Fruit fly (Drosophila melanogaster) whole organism, embryonic: ENCODE measurements around the gene Psn.

Experiments used
- Antp ChIP-seq: fragments of 200-800 bp; sonication (Bioruptor generic); optimal IDR thresholded peaks from 3 replicates; lab custom pipeline; 2016; ENCODE audit warnings: missing biosample characterization, missing genetic modification characterization
- Atf-2 ChIP-seq: fragments of 200-800 bp; sonication (Bioruptor generic); optimal IDR thresholded peaks from 2 replicates; lab custom pipeline; 2016; ENCODE audit warnings: missing biosample characterization, missing genetic modification characterization
- B-H2 ChIP-seq: fragments of 200-800 bp; sonication (Bioruptor generic); optimal IDR thresholded peaks from 2 replicates; lab custom pipeline; 2018; ENCODE audit warnings: missing biosample characterization, mild to moderate bottlenecking, missing genetic modification characterization
- Bdp1 ChIP-seq: fragments of 200-800 bp; sonication (Bioruptor generic); optimal IDR thresholded peaks from 3 replicates; lab custom pipeline; 2016; ENCODE audit warnings: missing biosample characterization, missing genetic modification characterization
- CG10321 ChIP-seq: fragments of 200-800 bp; sonication (Bioruptor generic); IDR thresholded peaks from 2 replicates; pipeline ENCODE4 v1.3.6; 2022; ENCODE audit warnings: missing biosample characterization, missing genetic modification characterization
- CG10565 ChIP-seq: fragments of 200-800 bp; sonication (Bioruptor generic); optimal IDR thresholded peaks from 3 replicates; lab custom pipeline; 2016; ENCODE audit warnings: missing biosample characterization, mild to moderate bottlenecking, missing genetic modification characterization
- CG15696 ChIP-seq: fragments of 200-800 bp; sonication (Bioruptor generic); optimal IDR thresholded peaks from 2 replicates; lab custom pipeline; 2019; ENCODE audit warnings: missing biosample characterization, mild to moderate bottlenecking, missing genetic modification characterization, moderate library complexity
- CG16813 ChIP-seq: fragments of 200-800 bp; sonication (Bioruptor generic); IDR thresholded peaks from 3 replicates; pipeline ENCODE4 v1.3.6; 2022; ENCODE audit warnings: missing biosample characterization, missing genetic modification characterization; ENCODE audit not compliant: partially characterized antibody
- CG3847 ChIP-seq: fragments of 200-800 bp; sonication (Bioruptor generic); IDR thresholded peaks from 2 replicates; pipeline ENCODE4 v1.3.6; 2022; ENCODE audit warnings: missing biosample characterization, missing genetic modification characterization
- CG4282 ChIP-seq: fragments of 200-800 bp; sonication (Bioruptor generic); optimal IDR thresholded peaks from 2 replicates; lab custom pipeline; 2016; ENCODE audit warnings: missing biosample characterization, missing genetic modification characterization
- CG5180 ChIP-seq: fragments of 200-800 bp; sonication (Bioruptor generic); optimal IDR thresholded peaks from 3 replicates; lab custom pipeline; 2017; ENCODE audit warnings: missing biosample characterization, missing genetic modification characterization, mild to moderate bottlenecking, moderate library complexity, missing genetic modification reagents
- CG9727 ChIP-seq: fragments of 200-800 bp; sonication (Bioruptor generic); optimal IDR thresholded peaks from 3 replicates; lab custom pipeline; 2017; ENCODE audit warnings: missing biosample characterization, mild to moderate bottlenecking, missing genetic modification characterization
- CG9797 ChIP-seq: fragments of 200-800 bp; sonication (Bioruptor generic); optimal IDR thresholded peaks from 3 replicates; lab custom pipeline; 2018; ENCODE audit warnings: missing biosample characterization, mild to moderate bottlenecking, missing genetic modification characterization
- CkIIα-i1 ChIP-seq: fragments of 200-800 bp; sonication (Bioruptor generic); IDR thresholded peaks from 2 replicates; pipeline ENCODE4 v1.3.6; 2022; ENCODE audit warnings: missing biosample characterization, missing genetic modification characterization
- D ChIP-seq, 2 experiments: fragments of 200-800 bp in 1 of 2; fragments of >200 bp in 1 of 2; sonication (Bioruptor generic) in 1 of 2; optimal IDR thresholded peaks; 2 replicates in 1 of 2; 3 replicates in 1 of 2; lab custom pipeline; 2017; ENCODE audit warnings: mild to moderate bottlenecking in 1 of 2, missing biosample characterization in 1 of 2, missing genetic modification characterization in 1 of 2, missing genetic modification reagents in 1 of 2
- Gug ChIP-seq: fragments of 200-800 bp; sonication (Bioruptor generic); IDR thresholded peaks from 4 replicates; pipeline ENCODE4 v1.3.6; 2022; ENCODE audit warnings: missing biosample characterization, missing genetic modification characterization
- HLH54F ChIP-seq: fragments of 200-800 bp; sonication (Bioruptor generic); optimal IDR thresholded peaks from 3 replicates; lab custom pipeline; 2016; ENCODE audit warnings: missing biosample characterization, missing genetic modification characterization
- Hmr ChIP-seq: fragments of 200-800 bp; sonication (Bioruptor generic); optimal IDR thresholded peaks from 3 replicates; lab custom pipeline; 2017; ENCODE audit warnings: mild to moderate bottlenecking, missing biosample characterization, missing genetic modification reagents, missing genetic modification characterization
- Hmx ChIP-seq: fragments of 200-800 bp; sonication (Bioruptor generic); optimal IDR thresholded peaks from 2 replicates; lab custom pipeline; 2016; ENCODE audit warnings: missing biosample characterization, missing genetic modification characterization
- Hr78 ChIP-seq, 2 experiments: fragments of 200-800 bp in 1 of 2; fragments of >200 bp in 1 of 2; sonication (Bioruptor generic) in 1 of 2; optimal IDR thresholded peaks; 2 replicates each; lab custom pipeline; 2017 to 2019; ENCODE audit warnings: missing biosample characterization in 2 of 2, missing genetic modification characterization in 2 of 2, mild to moderate bottlenecking in 1 of 2, moderate library complexity in 1 of 2
- Jarid2 ChIP-seq: fragments of 200-800 bp; sonication (Bioruptor generic); optimal IDR thresholded peaks from 3 replicates; lab custom pipeline; 2017; ENCODE audit warnings: mild to moderate bottlenecking, missing biosample characterization, missing genetic modification reagents, missing genetic modification characterization
- Mad ChIP-seq: fragments of 200-800 bp; sonication (Bioruptor generic); optimal IDR thresholded peaks from 2 replicates; lab custom pipeline; 2016; ENCODE audit warnings: missing biosample characterization, missing genetic modification characterization
- Oli ChIP-seq: fragments of 200-800 bp; sonication (Bioruptor generic); optimal IDR thresholded peaks from 2 replicates; lab custom pipeline; 2018; ENCODE audit warnings: missing biosample characterization, mild to moderate bottlenecking, missing genetic modification characterization, moderate library complexity
- Rx ChIP-seq: fragments of 200-800 bp; sonication (Bioruptor generic); IDR thresholded peaks from 2 replicates; pipeline ENCODE4 v1.3.6; 2022; ENCODE audit warnings: missing biosample characterization, missing genetic modification characterization
- Taf1 ChIP-seq: fragments of 200-800 bp; sonication (Bioruptor generic); IDR thresholded peaks from 2 replicates; pipeline ENCODE4 v1.3.6; 2022; ENCODE audit warnings: missing biosample characterization, missing genetic modification characterization
- Trl ChIP-seq, 3 experiments: fragments of >200 bp in 2 of 3; fragments of 200-800 bp in 1 of 3; sonication (Bioruptor generic) in 1 of 3; optimal IDR thresholded peaks; 2 replicates in 1 of 3; 3 replicates in 2 of 3; lab custom pipeline; 2016 to 2017; ENCODE audit warnings: missing biosample characterization in 1 of 3, missing genetic modification characterization in 1 of 3
- Usf ChIP-seq: fragments of 200-800 bp; sonication (Bioruptor generic); optimal IDR thresholded peaks from 2 replicates; lab custom pipeline; 2017; ENCODE audit warnings: missing genotype, missing biosample characterization, missing genetic modification characterization
- ash1 ChIP-seq: fragments of 200-800 bp; sonication (Bioruptor generic); optimal IDR thresholded peaks from 2 replicates; lab custom pipeline; 2018; ENCODE audit warnings: missing biosample characterization, mild to moderate bottlenecking, missing genetic modification characterization
- fd102C ChIP-seq: fragments of 200-800 bp; sonication (Bioruptor generic); optimal IDR thresholded peaks from 2 replicates; lab custom pipeline; 2018; ENCODE audit warnings: missing biosample characterization, mild to moderate bottlenecking, missing genetic modification characterization, moderate library complexity
- fru ChIP-seq: fragments of >200 bp; optimal IDR thresholded peaks from 2 replicates; lab custom pipeline; 2017
- ftz-f1 ChIP-seq: fragments of 200-800 bp; sonication (Bioruptor generic); optimal IDR thresholded peaks from 2 replicates; lab custom pipeline; 2016; ENCODE audit warnings: missing biosample characterization, missing genetic modification characterization
- gce ChIP-seq: fragments of 200-800 bp; sonication (Bioruptor generic); IDR thresholded peaks from 3 replicates; pipeline ENCODE4 v1.3.6; 2022; ENCODE audit warnings: missing biosample characterization, missing genetic modification characterization
- gcm ChIP-seq: fragments of 200-800 bp; sonication (Bioruptor generic); optimal IDR thresholded peaks from 2 replicates; lab custom pipeline; 2019; ENCODE audit warnings: missing biosample characterization, mild to moderate bottlenecking, missing genetic modification characterization, moderate library complexity
- gro ChIP-seq: fragments of 200-800 bp; sonication (Bioruptor generic); optimal IDR thresholded peaks from 2 replicates; lab custom pipeline; 2016; ENCODE audit warnings: missing biosample characterization, missing genetic modification characterization
- gt ChIP-seq: fragments of 200-800 bp; sonication (Bioruptor generic); IDR thresholded peaks from 2 replicates; pipeline ENCODE4 v1.3.6; 2022; ENCODE audit warnings: missing biosample characterization, missing genetic modification characterization
- kah ChIP-seq: fragments of 200-800 bp; sonication (Bioruptor generic); optimal IDR thresholded peaks from 2 replicates; lab custom pipeline; 2018; ENCODE audit warnings: missing biosample characterization, mild to moderate bottlenecking, missing genetic modification characterization
- klu ChIP-seq: fragments of 200-800 bp; sonication (Bioruptor generic); IDR thresholded peaks from 2 replicates; pipeline ENCODE4 v1.3.6; 2022; ENCODE audit warnings: missing biosample characterization, missing genetic modification characterization
- lab ChIP-seq: fragments of 200-800 bp; sonication (Bioruptor generic); optimal IDR thresholded peaks from 3 replicates; lab custom pipeline; 2017; ENCODE audit warnings: missing biosample characterization, missing genetic modification characterization, mild to moderate bottlenecking, moderate library complexity, missing genetic modification reagents
- lmd ChIP-seq: fragments of 200-800 bp; sonication (Bioruptor generic); IDR thresholded peaks from 2 replicates; pipeline ENCODE4 v1.3.6; 2022; ENCODE audit warnings: missing biosample characterization, missing genetic modification characterization
- sd ChIP-seq: fragments of 200-800 bp; sonication (Bioruptor generic); optimal IDR thresholded peaks from 3 replicates; lab custom pipeline; 2018; ENCODE audit warnings: missing biosample characterization, mild to moderate bottlenecking, missing genetic modification characterization, moderate library complexity
- shn ChIP-seq: fragments of 200-800 bp; sonication (Bioruptor generic); optimal IDR thresholded peaks from 3 replicates; lab custom pipeline; 2016; ENCODE audit warnings: missing biosample characterization, missing genetic modification characterization
- tna ChIP-seq: fragments of 200-800 bp; sonication (Bioruptor generic); IDR thresholded peaks from 2 replicates; pipeline ENCODE4 v1.3.6; 2022; ENCODE audit warnings: missing biosample characterization, missing genetic modification characterization; ENCODE audit not compliant: partially characterized antibody
- toy ChIP-seq: fragments of 200-800 bp; sonication (Bioruptor generic); IDR thresholded peaks from 2 replicates; pipeline ENCODE4 v1.3.6; 2022; ENCODE audit warnings: missing biosample characterization, missing genetic modification characterization
- tup ChIP-seq: fragments of 200-800 bp; sonication (Bioruptor generic); optimal IDR thresholded peaks from 2 replicates; lab custom pipeline; 2016; ENCODE audit warnings: missing biosample characterization, mild to moderate bottlenecking, missing genetic modification characterization, moderate library complexity
- twi ChIP-seq: fragments of 200-800 bp; optimal IDR thresholded peaks from 2 replicates; lab custom pipeline; 2019; ENCODE audit warnings: missing biosample characterization, mild to moderate bottlenecking, missing genetic modification characterization, moderate library complexity
- unpg ChIP-seq: fragments of 200-800 bp; sonication (Bioruptor generic); optimal IDR thresholded peaks from 3 replicates; lab custom pipeline; 2018; ENCODE audit warnings: missing biosample characterization, mild to moderate bottlenecking, missing genetic modification characterization, moderate library complexity
- wdn ChIP-seq: fragments of 200-800 bp; sonication (Bioruptor generic); IDR thresholded peaks from 2 replicates; pipeline ENCODE4 v1.3.6; 2022; ENCODE audit warnings: missing biosample characterization, missing genetic modification characterization
- z ChIP-seq: fragments of 200-800 bp; sonication (Bioruptor generic); IDR thresholded peaks from 3 replicates; pipeline ENCODE4 v1.3.6; 2022; ENCODE audit warnings: missing biosample characterization, missing genetic modification characterization
- zfh2 ChIP-seq: fragments of 200-800 bp; sonication (Bioruptor generic); optimal IDR thresholded peaks from 2 replicates; lab custom pipeline; 2016; ENCODE audit warnings: missing biosample characterization, missing genetic modification characterization

Gene Psn

DNA sequence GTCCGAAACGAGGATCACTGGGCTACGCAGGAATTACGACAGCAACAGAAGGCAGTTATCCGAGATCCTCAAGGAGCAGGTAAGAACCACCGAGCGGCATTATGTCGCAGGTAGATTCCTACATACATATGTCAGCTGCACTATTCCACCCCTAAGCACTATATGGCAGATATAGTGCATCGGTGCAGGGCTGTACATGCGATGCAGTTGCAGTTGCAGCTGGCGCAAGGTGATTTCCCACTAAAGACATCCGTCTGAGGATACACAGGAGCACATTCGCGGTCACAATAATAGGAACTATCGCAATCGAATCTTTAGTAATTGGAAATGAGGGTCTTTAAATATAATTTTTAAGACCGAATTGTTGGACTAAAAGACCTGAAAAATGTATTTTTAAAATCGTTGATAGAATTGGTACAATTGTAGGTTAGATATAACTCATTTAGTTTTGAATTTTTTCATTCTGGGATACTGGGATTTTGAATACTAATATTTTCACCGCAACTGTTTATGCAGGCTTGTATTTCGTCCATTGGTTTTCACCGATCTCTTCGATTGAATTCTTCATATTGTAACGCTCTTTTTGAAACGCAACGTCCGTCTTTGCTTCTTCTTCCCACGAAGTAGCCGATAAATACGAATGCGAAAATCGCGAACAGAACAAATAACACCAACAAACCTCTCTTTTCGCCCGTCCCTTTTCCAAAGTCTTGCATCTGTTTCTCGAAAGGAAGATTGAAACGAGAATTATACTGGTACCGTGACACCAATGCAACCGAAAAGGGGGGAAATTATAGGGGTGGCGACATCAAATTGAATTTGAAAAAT is 29.4 kb upstream of the Psn start (continued):
- peak; percentile 95 for TF ChIP-seq CG15696
- TF ChIP-seq Antp = no peak
- TF ChIP-seq gce (GFP tag; lab: Robert Waterston, UW) = no peak
- TF ChIP-seq toy (GFP tag; lab: Robert Waterston, UW) = no peak
- peak; percentile 27 for TF ChIP-seq unpg
- no peak for TF ChIP-seq Taf1
- peak; percentile 47 for TF ChIP-seq D (optimal IDR thresholded peaks at IDR 0.05; lab: Kevin White, UChicago)
- peak; percentile 8 for TF ChIP-seq D (GFP tag; optimal IDR thresholded peaks at IDR 0.05; lab: Kevin White, UChicago)
- no peak for TF ChIP-seq Hr78 (GFP tag; optimal IDR thresholded peaks at IDR 0.05; lab: Kevin White, UChicago)
- no peak for TF ChIP-seq Hmx (GFP tag; lab: Kevin White, UChicago)
- TF ChIP-seq Hmr = no peak
- no peak for TF ChIP-seq tna (GFP tag; lab: Robert Waterston, UW)
- no peak for TF ChIP-seq HLH54F (GFP tag; lab: Kevin White, UChicago)
- TF ChIP-seq zfh2 (GFP tag; lab: Kevin White, UChicago) = no peak
- TF ChIP-seq Bdp1 (GFP tag; lab: Kevin White, UChicago) = no peak
- TF ChIP-seq tup (GFP tag; lab: Kevin White, UChicago) = no peak
- no peak for TF ChIP-seq shn (GFP tag; lab: Kevin White, UChicago)
- TF ChIP-seq ftz-f1 = no peak
- no peak for TF ChIP-seq B-H2 (GFP tag; lab: Kevin White, UChicago)
- no peak for TF ChIP-seq CkIIα-i1 (GFP tag; lab: Robert Waterston, UW)
- TF ChIP-seq Usf (GFP tag; lab: Kevin White, UChicago) = peak; percentile 44
- peak; percentile 84 for TF ChIP-seq fd102C (GFP tag; lab: Kevin White, UChicago)
- TF ChIP-seq klu = no peak
- TF ChIP-seq CG10321 = no peak
- peak; percentile 23 for TF ChIP-seq Mad (GFP tag; lab: Kevin White, UChicago)
- no peak for TF ChIP-seq Atf-2 (GFP tag; lab: Kevin White, UChicago)
- no peak for TF ChIP-seq sd (tag; lab: Kevin White, UChicago)
- TF ChIP-seq Jarid2 (GFP tag; lab: Kevin White, UChicago) = no peak
- peak; percentile 66 for TF ChIP-seq gcm (GFP tag; lab: Kevin White, UChicago)
- no peak for TF ChIP-seq wdn (GFP tag; lab: Robert Waterston, UW)
- TF ChIP-seq Gug (GFP tag; lab: Robert Waterston, UW) = no peak
- no peak for TF ChIP-seq gt (GFP tag; lab: Robert Waterston, UW)
- TF ChIP-seq Rx (GFP tag; lab: Robert Waterston, UW) = no peak
- TF ChIP-seq ash1 (GFP tag; lab: Kevin White, UChicago) = no peak
- TF ChIP-seq CG9797 (GFP tag; lab: Kevin White, UChicago) = no peak
- no peak for TF ChIP-seq CG3847 (GFP tag; lab: Robert Waterston, UW)
- TF ChIP-seq lab (GFP tag; lab: Kevin White, UChicago) = no peak
- no peak for TF ChIP-seq CG10565 (GFP tag; lab: Kevin White, UChicago)
- peak; percentile 81 for TF ChIP-seq CG9727
- peak; percentile 85 for TF ChIP-seq twi
- TF ChIP-seq kah (GFP tag; lab: Kevin White, UChicago) = no peak
- TF ChIP-seq CG4282 = no peak
- peak; percentile 28; the same call in 1 of the 2 replicates for TF ChIP-seq lmd (GFP tag; lab: Robert Waterston, UW)
- TF ChIP-seq z (GFP tag; lab: Robert Waterston, UW) = no peak
- TF ChIP-seq gro = no peak
- no peak for TF ChIP-seq Trl (optimal IDR thresholded peaks at IDR 0.05; lab: Kevin White, UChicago)
- TF ChIP-seq Trl (GFP tag; optimal IDR thresholded peaks at IDR 0.05; lab: Kevin White, UChicago) = peak; percentile 7
- no peak for TF ChIP-seq CG5180
- TF ChIP-seq fru (lab: Kevin White, UChicago) = no peak
- no peak for TF ChIP-seq CG16813 (GFP tag; lab: Robert Waterston, UW)
- TF ChIP-seq Oli = peak; percentile 32
